Fruit fly (Drosophila melanogaster) whole organism, embryonic: ENCODE measurements around the gene CG33641.

Source experiments
- Atf6 ChIP-seq: fragments of 200-800 bp; sonication (Bioruptor generic); IDR thresholded peaks from 2 replicates; pipeline ENCODE4 v1.3.6; 2022; ENCODE audit warnings: missing biosample characterization, missing genetic modification characterization
- B-H1 ChIP-seq: fragments of 200-800 bp; sonication (Bioruptor generic); IDR thresholded peaks from 3 replicates; pipeline ENCODE4 v1.3.6; 2022; ENCODE audit warnings: missing biosample characterization, missing genetic modification characterization
- B-H2 ChIP-seq: fragments of 200-800 bp; sonication (Bioruptor generic); optimal IDR thresholded peaks from 2 replicates; lab custom pipeline; 2018; ENCODE audit warnings: missing biosample characterization, mild to moderate bottlenecking, missing genetic modification characterization
- Blimp-1 ChIP-seq: fragments of 200-800 bp; sonication (Bioruptor generic); optimal IDR thresholded peaks from 3 replicates; lab custom pipeline; 2018; ENCODE audit warnings: missing biosample characterization, missing genetic modification characterization, mild to moderate bottlenecking, moderate library complexity, missing genetic modification reagents
- BtbVII ChIP-seq: fragments of 200-800 bp; sonication (Bioruptor generic); optimal IDR thresholded peaks from 3 replicates; lab custom pipeline; 2017; ENCODE audit warnings: missing biosample characterization, mild to moderate bottlenecking, missing genetic modification characterization
- CG10267 ChIP-seq: fragments of 200-800 bp; sonication (Bioruptor generic); optimal IDR thresholded peaks from 2 replicates; lab custom pipeline; 2018; ENCODE audit warnings: missing biosample characterization, mild to moderate bottlenecking, missing genetic modification characterization, moderate library complexity
- CG11247 ChIP-seq: fragments of 200-800 bp; sonication (Bioruptor generic); IDR thresholded peaks from 2 replicates; pipeline ENCODE4 v1.3.6; 2022; ENCODE audit warnings: missing biosample characterization, missing genetic modification characterization
- CG11696 ChIP-seq: fragments of 200-800 bp; sonication (Bioruptor generic); IDR thresholded peaks from 2 replicates; pipeline ENCODE4 v1.3.6; 2022; ENCODE audit warnings: missing biosample characterization, missing genetic modification characterization
- CG12219 ChIP-seq: fragments of 200-800 bp; sonication (Bioruptor generic); optimal IDR thresholded peaks from 3 replicates; lab custom pipeline; 2018; ENCODE audit warnings: missing biosample characterization, mild to moderate bottlenecking, missing genetic modification characterization
- CG15601 ChIP-seq: fragments of 200-800 bp; sonication (Bioruptor generic); optimal IDR thresholded peaks from 3 replicates; lab custom pipeline; 2019; ENCODE audit warnings: missing biosample characterization, mild to moderate bottlenecking, missing genetic modification characterization, moderate library complexity
- CG16779 ChIP-seq: fragments of 200-800 bp; sonication (Bioruptor generic); IDR thresholded peaks from 2 replicates; pipeline ENCODE4 v1.3.6; 2022; ENCODE audit warnings: missing biosample characterization, missing genetic modification characterization
- CG17829 ChIP-seq: fragments of 200-800 bp; optimal IDR thresholded peaks from 2 replicates; lab custom pipeline; 2019; ENCODE audit warnings: missing biosample characterization, mild to moderate bottlenecking, missing genetic modification characterization, moderate library complexity
- CG30431 ChIP-seq: fragments of 200-800 bp; sonication (Bioruptor generic); optimal IDR thresholded peaks from 2 replicates; lab custom pipeline; 2017; ENCODE audit warnings: missing biosample characterization, missing genetic modification characterization
- CG34224 ChIP-seq: fragments of 200-800 bp; sonication (Bioruptor generic); IDR thresholded peaks from 3 replicates; pipeline ENCODE4 v1.3.6; 2022; ENCODE audit warnings: missing biosample characterization, missing genetic modification characterization; ENCODE audit not compliant: partially characterized antibody
- CG4424 ChIP-seq: fragments of 200-800 bp; sonication (Bioruptor generic); optimal IDR thresholded peaks from 3 replicates; lab custom pipeline; 2016; ENCODE audit warnings: missing biosample characterization, missing genetic modification characterization
- CG6272 ChIP-seq: fragments of 200-800 bp; sonication (Bioruptor generic); IDR thresholded peaks from 2 replicates; pipeline ENCODE4 v1.3.6; 2022; ENCODE audit warnings: missing biosample characterization, missing genetic modification characterization
- CG7745 ChIP-seq: fragments of 200-800 bp; sonication (Bioruptor generic); optimal IDR thresholded peaks from 2 replicates; lab custom pipeline; 2018; ENCODE audit warnings: missing biosample characterization, mild to moderate bottlenecking, missing genetic modification characterization, moderate library complexity
- CG8281 ChIP-seq: fragments of 200-800 bp; sonication (Bioruptor generic); optimal IDR thresholded peaks from 2 replicates; lab custom pipeline; 2018; ENCODE audit warnings: missing biosample characterization, mild to moderate bottlenecking, missing genetic modification characterization, moderate library complexity
- CG8478 ChIP-seq: fragments of >200 bp; optimal IDR thresholded peaks from 2 replicates; lab custom pipeline; 2018
- CG9437 ChIP-seq: fragments of 200-800 bp; sonication (Bioruptor generic); optimal IDR thresholded peaks from 2 replicates; lab custom pipeline; 2018; ENCODE audit warnings: missing biosample characterization, mild to moderate bottlenecking, missing genetic modification characterization
- CG9727 ChIP-seq: fragments of 200-800 bp; sonication (Bioruptor generic); optimal IDR thresholded peaks from 3 replicates; lab custom pipeline; 2017; ENCODE audit warnings: missing biosample characterization, mild to moderate bottlenecking, missing genetic modification characterization
- Camta ChIP-seq: fragments of 200-800 bp; sonication (Bioruptor generic); optimal IDR thresholded peaks from 2 replicates; lab custom pipeline; 2016; ENCODE audit warnings: missing biosample characterization, missing genetic modification characterization
- H15 ChIP-seq: fragments of 200-800 bp; sonication (Bioruptor generic); IDR thresholded peaks from 3 replicates; pipeline ENCODE4 v1.3.6; 2022; ENCODE audit warnings: missing biosample characterization, missing genetic modification characterization
- HmgD ChIP-seq: fragments of 200-800 bp; sonication (Bioruptor generic); optimal IDR thresholded peaks from 3 replicates; lab custom pipeline; 2016; ENCODE audit warnings: missing biosample characterization, missing genetic modification characterization
- Mrtf ChIP-seq: fragments of 200-800 bp; sonication (Bioruptor generic); IDR thresholded peaks from 3 replicates; pipeline ENCODE4 v1.3.6; 2022; ENCODE audit warnings: missing biosample characterization, missing genetic modification characterization
- NC2β ChIP-seq: fragments of 200-800 bp; sonication (Bioruptor generic); optimal IDR thresholded peaks from 2 replicates; lab custom pipeline; 2016; ENCODE audit warnings: missing biosample characterization, missing genetic modification characterization
- Neu2 ChIP-seq: fragments of 200-800 bp; sonication (Bioruptor generic); optimal IDR thresholded peaks from 3 replicates; lab custom pipeline; 2016; ENCODE audit warnings: missing biosample characterization, missing genetic modification characterization, borderline replicate concordance
- Nf-YA ChIP-seq: fragments of 200-800 bp; sonication (Bioruptor generic); IDR thresholded peaks from 2 replicates; pipeline ENCODE4 v1.3.6; 2022; ENCODE audit warnings: missing biosample characterization, missing genetic modification characterization
- Ptx1 ChIP-seq: fragments of 200-800 bp; sonication (Bioruptor generic); IDR thresholded peaks from 2 replicates; pipeline ENCODE4 v1.3.6; 2022; ENCODE audit warnings: missing biosample characterization, missing genetic modification characterization
- Side ChIP-seq: fragments of 200-800 bp; sonication (Bioruptor generic); optimal IDR thresholded peaks from 2 replicates; lab custom pipeline; 2016; ENCODE audit warnings: missing biosample characterization, missing genetic modification characterization
- Xbp1 ChIP-seq: fragments of 200-800 bp; sonication (Bioruptor generic); optimal IDR thresholded peaks from 3 replicates; lab custom pipeline; 2016; ENCODE audit warnings: missing biosample characterization, mild to moderate bottlenecking, missing genetic modification characterization
- YL-1 ChIP-seq: fragments of 200-800 bp; sonication (Bioruptor generic); optimal IDR thresholded peaks from 3 replicates; lab custom pipeline; 2017; ENCODE audit warnings: missing biosample characterization, mild to moderate bottlenecking, missing genetic modification characterization
- abd-A ChIP-seq: fragments of 200-800 bp; sonication (Bioruptor generic); optimal IDR thresholded peaks from 3 replicates; lab custom pipeline; 2019; ENCODE audit warnings: missing biosample characterization, mild to moderate bottlenecking, missing genetic modification characterization, moderate library complexity
- ap ChIP-seq: fragments of 200-800 bp; sonication (Bioruptor generic); IDR thresholded peaks from 2 replicates; pipeline ENCODE4 v1.3.6; 2022; ENCODE audit warnings: missing biosample characterization, missing genetic modification characterization
- bab2 ChIP-seq: fragments of 200-800 bp; sonication (Bioruptor generic); optimal IDR thresholded peaks from 2 replicates; lab custom pipeline; 2016; ENCODE audit warnings: missing biosample characterization, missing genetic modification characterization
- bigmax ChIP-seq: fragments of 200-800 bp; sonication (Bioruptor generic); optimal IDR thresholded peaks from 2 replicates; lab custom pipeline; 2018; ENCODE audit warnings: missing biosample characterization, mild to moderate bottlenecking, missing genetic modification characterization
- cas ChIP-seq: fragments of 200-800 bp; sonication (Bioruptor generic); IDR thresholded peaks from 2 replicates; pipeline ENCODE4 v1.3.6; 2022; ENCODE audit warnings: missing biosample characterization, missing genetic modification characterization
- caup ChIP-seq: fragments of 200-800 bp; sonication (Bioruptor generic); optimal IDR thresholded peaks from 3 replicates; lab custom pipeline; 2017; ENCODE audit warnings: missing biosample characterization, mild to moderate bottlenecking, missing genetic modification characterization, moderate library complexity; ENCODE audit not compliant: severe bottlenecking
- chinmo ChIP-seq: fragments of 200-800 bp; sonication (Bioruptor generic); IDR thresholded peaks from 4 replicates; pipeline ENCODE4 v1.3.6; 2022; ENCODE audit warnings: missing biosample characterization, missing genetic modification characterization; ENCODE audit not compliant: partially characterized antibody
- corto ChIP-seq: fragments of 200-800 bp; sonication (Bioruptor generic); optimal IDR thresholded peaks from 2 replicates; lab custom pipeline; 2016; ENCODE audit warnings: missing biosample characterization, mild to moderate bottlenecking, missing genetic modification characterization, moderate library complexity
- disco-r ChIP-seq: fragments of 200-800 bp; sonication (Bioruptor generic); optimal IDR thresholded peaks from 2 replicates; lab custom pipeline; 2016; ENCODE audit warnings: missing biosample characterization, missing genetic modification characterization
- ems ChIP-seq: fragments of 200-800 bp; sonication (Bioruptor generic); optimal IDR thresholded peaks from 3 replicates; lab custom pipeline; 2016; ENCODE audit warnings: missing biosample characterization, missing genetic modification characterization
- en ChIP-seq: fragments of 200-800 bp; sonication (Bioruptor generic); optimal IDR thresholded peaks from 2 replicates; lab custom pipeline; 2016; ENCODE audit warnings: missing biosample characterization, missing genetic modification characterization
- gem ChIP-seq: fragments of 200-800 bp; sonication (Bioruptor generic); optimal IDR thresholded peaks from 2 replicates; lab custom pipeline; 2019; ENCODE audit warnings: missing biosample characterization, mild to moderate bottlenecking, missing genetic modification characterization, moderate library complexity
- lbe ChIP-seq: fragments of 200-800 bp; sonication (Bioruptor generic); optimal IDR thresholded peaks from 2 replicates; lab custom pipeline; 2016; ENCODE audit warnings: missing biosample characterization, mild to moderate bottlenecking, missing genetic modification characterization
- mirr ChIP-seq: fragments of 200-800 bp; sonication (Bioruptor generic); optimal IDR thresholded peaks from 3 replicates; lab custom pipeline; 2018; ENCODE audit warnings: missing biosample characterization, mild to moderate bottlenecking, missing genetic modification characterization
- pfk ChIP-seq: fragments of 200-800 bp; sonication (Bioruptor generic); optimal IDR thresholded peaks from 2 replicates; lab custom pipeline; 2018; ENCODE audit warnings: missing biosample characterization, mild to moderate bottlenecking, missing genetic modification characterization, moderate library complexity
- slbo ChIP-seq: fragments of 200-800 bp; sonication (Bioruptor generic); IDR thresholded peaks from 2 replicates; pipeline ENCODE4 v1.3.6; 2022; ENCODE audit warnings: missing biosample characterization, missing genetic modification characterization
- sr ChIP-seq: fragments of 200-800 bp; sonication (Bioruptor generic); IDR thresholded peaks from 3 replicates; pipeline ENCODE4 v1.3.6; 2022; ENCODE audit warnings: missing biosample characterization, missing genetic modification characterization
- stc ChIP-seq: fragments of 200-800 bp; sonication (Bioruptor generic); IDR thresholded peaks from 2 replicates; pipeline ENCODE4 v1.3.6; 2022; ENCODE audit warnings: missing biosample characterization, missing genetic modification characterization
- yki ChIP-seq: fragments of >200 bp; optimal IDR thresholded peaks from 3 replicates; lab custom pipeline; 2018

The CG33641 gene

dm6 chr2L:13571791-13572451 is 43.1 kb downstream of the CG33641 start (continued):
- no peak for TF ChIP-seq CG8281 (tag; lab: Kevin White, UChicago)
- TF ChIP-seq HmgD: no peak
- TF ChIP-seq Atf6: no peak
- TF ChIP-seq stc (GFP tag; lab: Robert Waterston, UW): no peak
- TF ChIP-seq en: no peak
- no peak for TF ChIP-seq Side (GFP tag; lab: Kevin White, UChicago)
- peak; percentile 38 for TF ChIP-seq CG9727 (GFP tag; lab: Kevin White, UChicago)
- TF ChIP-seq CG16779 (GFP tag; lab: Robert Waterston, UW): no peak
- TF ChIP-seq Xbp1 (GFP tag; lab: Kevin White, UChicago): peak; percentile 12
- no peak for TF ChIP-seq CG11696 (GFP tag; lab: Robert Waterston, UW)
- no peak for TF ChIP-seq Nf-YA (GFP tag; lab: Robert Waterston, UW)
- no peak for TF ChIP-seq pfk (GFP tag; lab: Kevin White, UChicago)
- no peak for TF ChIP-seq chinmo
- TF ChIP-seq CG4424 (GFP tag; lab: Kevin White, UChicago): peak; percentile 5
- 0 out of 2 replicates have a peak, but pooled peaks have one; percentile 10 for TF ChIP-seq slbo (GFP tag; lab: Robert Waterston, UW)
- no peak for TF ChIP-seq CG11247 (GFP tag; lab: Robert Waterston, UW)
- TF ChIP-seq mirr (GFP tag; lab: Kevin White, UChicago): no peak
- TF ChIP-seq CG34224 (GFP tag; lab: Robert Waterston, UW): no peak
- no peak for TF ChIP-seq caup (GFP tag; lab: Kevin White, UChicago)
- TF ChIP-seq B-H1: 0 out of 3 replicates have a peak, but pooled peaks have one; percentile 11
- TF ChIP-seq Neu2 (GFP tag; lab: Kevin White, UChicago): no peak
- peak; percentile 54 for TF ChIP-seq gem (tag; lab: Kevin White, UChicago)
- no peak for TF ChIP-seq CG30431
- TF ChIP-seq lbe (GFP tag; lab: Kevin White, UChicago): no peak
- TF ChIP-seq YL-1: no peak
- no peak for TF ChIP-seq cas
- TF ChIP-seq H15 (GFP tag; lab: Robert Waterston, UW): no peak
- no peak for TF ChIP-seq CG12219 (GFP tag; lab: Kevin White, UChicago)
- TF ChIP-seq ap (GFP tag; lab: Robert Waterston, UW): no peak
- no peak for TF ChIP-seq CG9437 (GFP tag; lab: Kevin White, UChicago)
- no peak for TF ChIP-seq abd-A (tag; lab: Kevin White, UChicago)
- no peak for TF ChIP-seq NC2β
- no peak for TF ChIP-seq corto (GFP tag; lab: Kevin White, UChicago)
- no peak for TF ChIP-seq Mrtf (GFP tag; lab: Robert Waterston, UW)
- TF ChIP-seq CG10267 (tag; lab: Kevin White, UChicago): peak; percentile 21
- TF ChIP-seq CG6272 (GFP tag; lab: Robert Waterston, UW): no peak
- no peak for TF ChIP-seq bigmax (GFP tag; lab: Kevin White, UChicago)
- TF ChIP-seq yki (lab: Kevin White, UChicago): no peak
- peak; percentile 41 for TF ChIP-seq Blimp-1 (GFP tag; lab: Kevin White, UChicago)
- TF ChIP-seq Camta (GFP tag; lab: Kevin White, UChicago): no peak
- no peak for TF ChIP-seq CG17829
- no peak for TF ChIP-seq ems (GFP tag; lab: Kevin White, UChicago)
- no peak for TF ChIP-seq CG8478
- no peak for TF ChIP-seq bab2 (GFP tag; lab: Kevin White, UChicago)
- TF ChIP-seq disco-r: no peak
- TF ChIP-seq CG7745 (tag; lab: Kevin White, UChicago): no peak
- TF ChIP-seq sr (GFP tag; lab: Robert Waterston, UW): no peak
- no peak for TF ChIP-seq Ptx1 (GFP tag; lab: Robert Waterston, UW)
- no peak for TF ChIP-seq B-H2 (GFP tag; lab: Kevin White, UChicago)
- TF ChIP-seq CG15601: peak; percentile 5
- no peak for TF ChIP-seq BtbVII
